Worm (Caenorhabditis elegans) whole organism, L4/young adult: ENCODE results near the gene mesp-1.

Source experiments
- W03F9.2 ChIP-seq: fragments of 150-350 bp; optimal IDR thresholded peaks from 2 replicates; lab custom pipeline; 2014; ENCODE audit warnings: missing biosample characterization, missing genetic modification characterization
- dao-5 ChIP-seq: sonication (generic microtip); optimal IDR thresholded peaks from 2 replicates; lab custom pipeline; 2016; ENCODE audit warnings: missing genotype, missing genetic modification characterization, moderate library complexity, missing compliant biosample characterization
- him-1 ChIP-seq: sonication (generic microtip); optimal IDR thresholded peaks from 2 replicates; lab custom pipeline; 2016; ENCODE audit warnings: missing genotype, missing genetic modification reagents, missing genetic modification characterization, missing compliant biosample characterization

mesp-1 gene

DNA sequence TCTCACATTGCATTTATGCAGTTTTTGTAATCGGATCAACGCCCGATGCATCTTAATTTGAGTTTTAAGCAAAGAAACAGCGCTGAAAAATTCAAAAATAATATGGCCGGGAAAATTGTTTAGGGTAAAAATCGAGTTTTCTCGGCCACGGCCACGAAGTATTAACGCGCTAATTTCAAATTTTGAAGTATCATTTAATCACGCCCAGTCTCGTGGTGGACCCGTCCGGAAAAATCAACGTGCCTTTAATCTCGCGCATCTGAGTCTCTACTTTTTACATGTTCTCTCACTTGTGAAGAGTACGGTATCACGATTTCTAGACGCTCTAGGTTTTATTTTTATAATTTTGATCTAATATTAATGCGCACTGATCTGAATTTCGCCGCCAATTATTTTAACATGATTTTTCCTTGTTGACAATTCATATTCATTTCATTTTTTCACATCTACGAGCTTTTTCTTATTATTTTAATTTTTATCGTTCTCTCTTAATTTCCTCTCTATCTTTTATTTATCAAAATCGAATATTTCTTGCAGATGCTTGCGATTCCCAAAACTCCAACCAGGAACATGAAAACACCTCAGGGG, at the start of gene mesp-1, which contains the start of gene acdh-13:
Gene mesp-1, plus strand, starts transcription at position 538 of the 588 bp plus-strand sequence.
Gene acdh-13, minus strand, starts transcription at position 51 of the 588 bp plus-strand sequence.
- TF ChIP-seq him-1 (tag; lab: Kevin White, UChicago) (no peak), W03F9.2 (tag; lab: Kevin White, UChicago) (peak; percentile 73)

DNA sequence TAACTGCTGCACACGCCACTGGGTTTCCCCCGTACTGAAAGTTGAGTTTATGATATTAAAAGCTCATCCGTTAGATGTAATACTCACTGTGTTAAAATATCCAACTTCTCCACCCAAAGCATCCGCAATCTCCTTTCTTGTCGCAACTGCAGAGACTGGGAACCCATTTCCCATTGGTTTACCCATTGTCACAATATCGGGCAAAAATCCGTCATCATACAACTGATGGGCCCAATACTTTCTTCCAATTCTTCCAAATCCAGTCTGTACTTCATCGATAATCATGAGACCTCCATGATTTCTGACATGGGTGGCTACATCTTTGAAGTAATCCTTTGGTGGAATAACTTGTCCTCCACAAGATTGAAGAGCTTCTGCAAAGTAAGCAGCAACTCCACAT, 49.2 kb upstream of the mesp-1 start:
- TF ChIP-seq him-1 (tag; lab: Kevin White, UChicago) (no peak), dao-5 (tag; lab: Kevin White, UChicago) (no peak), W03F9.2 (tag; lab: Kevin White, UChicago) (no peak)

DNA sequence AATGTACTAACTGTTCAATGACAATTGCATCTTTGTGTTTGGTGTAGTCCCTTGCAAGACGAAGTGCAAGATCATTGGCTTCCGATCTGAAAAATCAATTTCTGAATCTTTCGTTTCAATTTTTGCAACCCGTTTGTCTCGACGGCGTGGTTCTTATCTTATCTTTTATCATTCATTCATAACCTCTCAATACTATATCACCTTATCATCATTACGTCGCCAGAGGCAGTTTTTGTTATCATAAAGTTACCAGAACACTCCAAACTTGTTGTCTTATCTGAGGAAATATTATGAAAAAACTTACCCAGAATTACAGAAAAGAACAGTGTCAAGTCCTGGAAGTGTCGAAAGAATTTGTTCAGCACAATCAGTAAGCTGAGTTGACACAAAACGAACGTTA, 48.6 kb upstream of the mesp-1 start:
- TF ChIP-seq dao-5 (tag; lab: Kevin White, UChicago) (no peak), W03F9.2 (tag; lab: Kevin White, UChicago) (no peak), him-1 (tag; lab: Kevin White, UChicago) (no peak)

DNA sequence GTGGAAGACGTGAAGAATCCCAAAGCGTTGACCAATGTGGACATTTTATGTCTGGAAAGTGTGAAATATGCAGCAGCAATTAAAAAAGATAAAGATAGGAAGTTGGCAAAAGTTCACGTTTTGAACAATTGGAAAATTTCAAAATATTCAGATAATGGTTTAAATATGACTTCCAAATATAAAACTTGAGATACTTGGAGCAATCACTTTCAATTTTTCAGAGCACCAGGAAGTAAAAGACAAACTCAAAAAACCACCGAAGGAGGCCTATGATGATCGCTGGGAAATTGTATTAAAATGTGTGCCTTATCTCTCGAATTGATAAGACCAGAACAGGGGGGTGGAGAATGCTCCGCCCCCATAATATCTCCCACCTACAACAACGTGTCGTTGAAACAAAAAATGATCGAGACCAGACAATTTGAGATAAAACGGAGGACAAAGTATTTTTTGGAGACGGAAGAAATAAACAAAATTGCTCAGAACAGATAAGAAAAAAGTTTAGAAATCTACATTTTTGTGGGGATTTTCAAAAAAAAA, 47.3 kb upstream of the mesp-1 start, which contains the start of gene eppl-1:
Gene eppl-1, minus strand, starts transcription at position 51 of the 540 bp plus-strand sequence.
- TF ChIP-seq W03F9.2 (tag; lab: Kevin White, UChicago) (no peak), dao-5 (tag; lab: Kevin White, UChicago) (no peak), him-1 (tag; lab: Kevin White, UChicago) (no peak)

DNA sequence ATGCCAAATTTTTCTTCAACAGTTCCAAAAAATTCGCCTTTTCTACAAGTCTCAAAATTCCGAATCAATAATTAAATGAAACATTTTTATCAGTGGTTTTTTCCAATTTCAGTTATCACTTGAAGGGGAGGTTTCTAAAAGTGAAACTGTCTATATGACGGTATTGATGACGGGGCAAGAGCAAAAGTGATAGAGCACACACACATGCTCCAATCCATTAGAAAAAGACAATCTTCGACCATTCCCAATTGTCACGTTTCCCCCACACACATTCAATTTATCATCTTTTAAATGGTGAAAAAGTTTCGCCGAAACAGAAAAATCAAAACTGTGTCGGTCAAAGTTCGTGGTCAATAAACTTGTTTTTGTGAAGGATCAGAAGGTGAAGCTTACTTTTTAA, 45.9 kb upstream of the mesp-1 start:
- TF ChIP-seq W03F9.2 (tag; lab: Kevin White, UChicago) = no peak
- TF ChIP-seq dao-5 (tag; lab: Kevin White, UChicago) = no peak
- no peak for TF ChIP-seq him-1 (tag; lab: Kevin White, UChicago)

DNA sequence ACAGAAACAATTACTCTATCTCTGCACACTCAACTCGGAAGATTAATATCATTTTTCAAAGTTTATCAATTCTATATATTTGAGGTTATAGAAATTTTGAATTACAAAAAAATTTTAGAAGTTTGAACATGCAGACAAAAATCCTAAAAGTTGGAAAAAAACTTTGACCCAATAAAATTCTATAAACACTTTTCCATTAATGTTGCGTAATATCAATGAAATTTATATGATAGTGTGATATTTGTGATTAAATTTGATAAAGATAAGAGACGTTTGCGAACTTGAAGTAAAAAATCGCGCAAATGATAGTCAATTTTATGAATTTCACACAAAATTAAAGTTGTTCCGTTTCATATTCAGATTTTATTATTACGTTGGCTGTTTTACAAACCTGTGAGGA, 45.0 kb upstream of the mesp-1 start:
- no peak for TF ChIP-seq dao-5 (tag; lab: Kevin White, UChicago)
- TF ChIP-seq W03F9.2 (tag; lab: Kevin White, UChicago) = no peak
- TF ChIP-seq him-1 (tag; lab: Kevin White, UChicago) = no peak

DNA sequence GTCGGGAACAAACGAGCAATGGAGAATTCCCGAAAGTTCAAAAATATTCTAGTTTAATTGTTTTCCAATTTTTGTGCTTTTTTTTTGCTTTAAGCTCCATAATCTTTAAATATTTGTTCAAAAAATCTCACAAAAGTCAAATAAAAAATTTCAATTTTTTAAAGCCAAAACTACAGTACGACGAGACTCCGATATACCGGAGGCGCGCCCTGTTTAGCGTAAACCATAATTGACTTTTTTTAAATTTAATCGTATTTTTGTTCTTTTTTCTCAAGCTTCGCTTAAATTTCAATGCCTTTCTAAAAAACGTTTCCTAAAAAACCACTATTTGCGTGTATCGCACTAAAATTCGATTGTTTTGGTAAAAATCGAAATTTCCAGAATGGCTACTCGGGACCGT, 42.2 kb upstream of the mesp-1 start, which contains the start of gene syx-4:
Gene syx-4, plus strand, starts transcription at position 382 of the 400 bp plus-strand sequence.
- TF ChIP-seq him-1 (tag; lab: Kevin White, UChicago) = no peak
- TF ChIP-seq dao-5 (tag; lab: Kevin White, UChicago) = no peak
- TF ChIP-seq W03F9.2 (tag; lab: Kevin White, UChicago) = no peak

DNA sequence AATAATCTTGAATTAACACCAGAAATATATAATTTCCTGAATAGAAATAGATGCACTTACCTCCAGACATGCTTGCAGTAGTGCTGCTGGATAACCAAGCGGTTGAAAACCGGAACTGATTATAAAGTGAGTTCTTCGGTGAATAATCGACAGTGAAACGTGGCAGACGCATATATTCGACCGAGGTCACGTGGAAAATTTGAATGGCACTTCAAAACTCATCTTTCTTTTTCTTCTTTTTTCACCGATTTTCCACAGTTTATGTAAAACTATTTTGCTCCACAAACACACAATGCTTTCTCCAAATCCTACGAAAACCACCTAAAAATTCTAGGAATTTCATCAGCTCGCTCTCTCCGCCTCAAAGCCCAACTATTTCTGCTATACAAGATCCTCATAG, 38.9 kb upstream of the mesp-1 start, which contains the start of gene ant-1.4:
Gene ant-1.4, minus strand, starts transcription at position 101 of the 400 bp plus-strand sequence.
- TF ChIP-seq him-1 (tag; lab: Kevin White, UChicago) (no peak), W03F9.2 (tag; lab: Kevin White, UChicago) (no peak), dao-5 (tag; lab: Kevin White, UChicago) (no peak)

DNA sequence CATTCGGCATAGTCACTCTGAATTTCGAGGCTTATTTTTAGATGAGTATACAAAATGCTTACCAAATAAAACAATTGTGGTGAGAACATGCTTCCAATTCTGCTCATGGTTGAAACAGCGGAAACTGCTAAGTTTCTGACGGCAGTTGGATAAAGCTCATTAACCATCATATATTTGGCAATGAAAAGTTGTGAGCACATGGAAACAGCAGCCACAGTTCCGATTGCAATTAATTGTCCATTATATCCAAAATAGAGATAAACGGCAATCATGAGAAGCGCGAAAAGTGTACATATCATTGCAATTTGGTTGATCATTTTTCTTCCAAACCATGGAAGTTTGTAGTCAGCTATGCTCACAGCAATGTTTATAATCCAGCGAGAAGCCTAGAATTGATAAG, 37.9 kb upstream of the mesp-1 start:
- no peak for TF ChIP-seq W03F9.2 (tag; lab: Kevin White, UChicago)
- no peak for TF ChIP-seq him-1 (tag; lab: Kevin White, UChicago)
- no peak for TF ChIP-seq dao-5 (tag; lab: Kevin White, UChicago)

DNA sequence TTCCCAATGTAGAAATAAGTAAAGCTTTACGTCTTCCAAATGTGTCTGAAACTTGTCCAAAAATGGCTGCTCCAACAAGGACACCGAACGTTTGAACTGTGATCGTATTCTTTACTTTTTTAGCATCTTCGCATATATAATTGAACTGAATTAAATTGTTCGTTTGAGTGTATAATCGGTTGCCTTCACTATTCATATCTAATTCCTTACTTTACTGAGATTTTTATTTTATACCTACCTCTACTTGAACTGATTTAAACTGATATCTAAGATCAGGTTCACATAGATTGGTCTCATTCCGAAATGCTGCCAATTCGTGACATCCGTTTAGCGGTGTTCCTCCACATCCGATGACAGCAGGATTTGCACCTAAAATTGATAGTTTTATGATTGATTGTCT, 36.7 kb upstream of the mesp-1 start:
- no peak for TF ChIP-seq dao-5 (tag; lab: Kevin White, UChicago)
- TF ChIP-seq W03F9.2 (tag; lab: Kevin White, UChicago) = no peak
- TF ChIP-seq him-1 (tag; lab: Kevin White, UChicago) = no peak

DNA sequence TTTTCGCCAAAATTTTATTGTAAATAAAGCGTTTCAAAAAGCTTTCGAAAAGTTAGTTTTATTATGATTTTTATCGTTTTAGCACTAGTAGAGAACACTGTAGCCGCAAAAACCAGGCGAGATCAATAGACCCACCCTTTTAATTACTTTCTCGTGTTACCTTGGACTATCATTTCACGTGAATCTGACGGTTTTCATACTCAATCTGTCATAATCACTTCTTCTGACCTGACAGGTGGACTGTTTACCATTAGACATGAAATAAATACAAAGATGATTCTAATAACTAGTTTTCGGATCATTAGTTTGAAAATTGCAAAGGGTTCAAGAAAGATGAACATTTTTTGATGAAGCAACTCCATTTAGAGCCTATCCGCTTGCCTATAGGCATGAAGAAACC, 36.0 kb upstream of the mesp-1 start:
- no peak for TF ChIP-seq dao-5 (tag; lab: Kevin White, UChicago)
- TF ChIP-seq him-1 (tag; lab: Kevin White, UChicago) = no peak
- no peak for TF ChIP-seq W03F9.2 (tag; lab: Kevin White, UChicago)

DNA sequence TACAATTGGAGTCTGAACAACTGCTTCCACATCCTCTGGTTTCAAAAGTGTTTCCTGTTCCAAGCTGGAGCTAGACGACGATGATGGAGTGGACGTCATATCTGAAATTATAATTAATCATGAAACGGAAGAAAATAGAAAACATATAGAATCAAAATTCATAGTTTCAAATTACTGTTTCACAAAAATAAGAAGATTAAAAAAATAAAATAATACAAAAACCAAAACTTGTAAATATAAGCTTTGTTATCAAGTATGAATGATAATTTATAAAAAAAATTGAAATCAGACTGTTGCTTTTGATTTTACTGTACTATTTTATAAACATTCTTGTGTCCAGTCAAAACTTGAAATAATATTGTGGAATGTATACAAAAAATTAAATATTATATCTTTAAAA, 35.4 kb upstream of the mesp-1 start, which contains the start of gene str-176:
Gene str-176, minus strand, starts transcription at position 101 of the 400 bp plus-strand sequence.
- TF ChIP-seq W03F9.2 (tag; lab: Kevin White, UChicago) (no peak), him-1 (tag; lab: Kevin White, UChicago) (no peak)

DNA sequence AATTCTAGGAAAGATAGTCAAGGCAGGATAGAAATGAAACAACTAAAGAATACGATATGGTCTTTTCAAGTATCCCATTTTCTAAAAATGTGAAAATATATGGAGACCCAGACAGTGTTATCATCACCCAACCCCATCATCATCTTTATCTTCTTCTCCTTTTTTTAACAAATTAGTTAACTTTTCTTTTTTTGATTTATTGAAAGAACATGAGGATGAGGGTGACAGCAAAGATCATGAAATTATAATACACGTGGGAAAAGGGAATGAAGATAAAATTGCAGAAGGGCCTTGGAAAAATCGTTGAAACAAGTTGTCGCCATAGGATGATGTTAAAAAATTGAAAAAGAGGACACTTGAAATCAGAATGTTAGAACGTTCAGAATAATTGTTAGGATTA, 34.9 kb upstream of the mesp-1 start:
- no peak for TF ChIP-seq dao-5 (tag; lab: Kevin White, UChicago)
- TF ChIP-seq W03F9.2 (tag; lab: Kevin White, UChicago) = no peak
- TF ChIP-seq him-1 (tag; lab: Kevin White, UChicago) = no peak

DNA sequence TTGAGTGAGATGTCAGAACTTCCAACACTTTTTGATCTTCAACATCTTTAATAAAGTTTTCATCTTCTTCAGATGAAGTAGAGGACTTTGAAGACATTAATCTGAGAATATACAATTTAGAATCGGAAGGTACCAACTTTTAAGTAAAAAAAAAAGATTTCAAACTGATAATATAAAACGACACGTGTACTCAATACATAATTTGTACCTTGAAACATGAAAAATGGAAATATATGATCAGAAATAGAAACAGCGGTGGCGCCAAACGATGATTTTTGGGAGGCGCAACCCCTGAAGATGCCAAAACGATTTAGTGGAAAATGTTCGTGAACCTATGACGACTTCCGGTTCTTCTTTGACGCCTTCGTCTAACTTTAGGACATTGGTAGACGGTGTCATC, 26.6 kb upstream of the mesp-1 start, which contains the start of gene oat-1:
Gene oat-1, minus strand, starts transcription at position 101 of the 400 bp plus-strand sequence.
- TF ChIP-seq dao-5 (tag; lab: Kevin White, UChicago) = no peak
- no peak for TF ChIP-seq him-1 (tag; lab: Kevin White, UChicago)
- no peak for TF ChIP-seq W03F9.2 (tag; lab: Kevin White, UChicago)
